Fruit fly (Drosophila melanogaster) whole organism, wandering third instar larva: Measurements from ENCODE around the gene CG10650.

ENCODE experiments used
- Hnf4 ChIP-seq: fragments of 200-800 bp; sonication (Bioruptor generic); optimal IDR thresholded peaks from 2 replicates; lab custom pipeline; 2016; ENCODE audit warnings: missing biosample characterization, mild to moderate bottlenecking, missing genetic modification characterization
- Sp1 ChIP-seq: fragments of 200-800 bp; sonication (Bioruptor generic); optimal IDR thresholded peaks from 3 replicates; lab custom pipeline; 2019; ENCODE audit warnings: missing biosample characterization, mild to moderate bottlenecking, missing genetic modification characterization, moderate library complexity
- brk ChIP-seq: fragments of 200-800 bp; sonication (Bioruptor generic); optimal IDR thresholded peaks from 2 replicates; lab custom pipeline; 2016; ENCODE audit warnings: missing biosample characterization, mild to moderate bottlenecking, missing genetic modification characterization
- h ChIP-seq: fragments of 200-800 bp; sonication (Bioruptor generic); optimal IDR thresholded peaks from 3 replicates; lab custom pipeline; 2016; ENCODE audit warnings: missing biosample characterization, mild to moderate bottlenecking, missing genetic modification characterization
- pan ChIP-seq: fragments of >200 bp; optimal IDR thresholded peaks from 2 replicates; lab custom pipeline; 2017

DNA sequence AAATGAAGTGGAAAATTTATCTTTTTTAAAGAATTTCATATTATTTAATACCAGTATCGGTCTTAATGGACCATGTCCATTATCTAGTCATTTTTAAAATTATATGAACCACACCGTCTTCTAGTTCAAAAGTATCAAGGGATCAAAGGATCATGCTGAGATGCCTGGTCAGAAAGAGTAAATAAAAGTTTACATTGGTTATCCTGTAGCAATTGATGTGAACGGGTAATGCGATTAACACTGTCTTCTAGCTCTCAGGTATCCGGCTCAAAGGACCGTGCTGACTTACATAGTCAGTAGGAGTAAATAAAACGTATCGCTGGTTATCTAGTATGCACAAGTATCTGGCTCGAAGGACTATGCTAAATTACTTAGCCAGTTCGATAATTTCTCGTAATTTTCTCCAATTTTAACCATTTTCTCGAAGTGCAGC is 23.4 kb upstream of the CG10650 start:
- no peak for TF ChIP-seq Sp1 (GFP tag; lab: Kevin White, UChicago)
- TF ChIP-seq h (GFP tag; lab: Kevin White, UChicago), result no peak
- no peak for TF ChIP-seq Hnf4 (GFP tag; lab: Kevin White, UChicago)
- no peak for TF ChIP-seq pan (lab: Kevin White, UChicago)
- no peak for TF ChIP-seq brk (GFP tag; lab: Kevin White, UChicago)
